Worm (Caenorhabditis elegans) whole organism, L3 larva: ENCODE measurements around the gene lin-56.

ENCODE experiments used
- ZK546.5 ChIP-seq: sonication (generic microtip); optimal IDR thresholded peaks from 2 replicates; lab custom pipeline; 2017; ENCODE audit warnings: missing biosample characterization, missing genetic modification characterization
- ama-1 ChIP-seq: fragments of 150-350 bp; optimal IDR thresholded peaks from 2 replicates; lab custom pipeline; 2018
- ceh-28 ChIP-seq: fragments of 150-350 bp; optimal IDR thresholded peaks from 2 replicates; lab custom pipeline; 2014; ENCODE audit warnings: missing biosample characterization, missing genetic modification reagents, missing genetic modification characterization
- ceh-82 ChIP-seq: fragments of 150-350 bp; optimal IDR thresholded peaks from 2 replicates; lab custom pipeline; 2014; ENCODE audit warnings: missing biosample characterization, missing genetic modification characterization
- egl-27 ChIP-seq: sonication (generic microtip); optimal IDR thresholded peaks from 4 replicates; lab custom pipeline; 2017; ENCODE audit warnings: missing biosample characterization, missing genetic modification reagents, missing genetic modification characterization
- fkh-10 ChIP-seq: sonication (generic microtip); optimal IDR thresholded peaks from 2 replicates; lab custom pipeline; 2017; ENCODE audit warnings: missing biosample characterization, missing genetic modification reagents, missing genetic modification characterization
- lin-39 ChIP-seq: fragments of 150-350 bp; optimal IDR thresholded peaks from 2 replicates; lab custom pipeline; 2018; ENCODE audit warnings: missing biosample characterization, missing genetic modification reagents, missing genetic modification characterization
- mdl-1 ChIP-seq: fragments of 150-350 bp; optimal IDR thresholded peaks from 2 replicates; lab custom pipeline; 2014; ENCODE audit warnings: missing biosample characterization, missing genetic modification characterization
- nhr-28 ChIP-seq: fragments of 150-350 bp; optimal IDR thresholded peaks from 2 replicates; lab custom pipeline; 2014; ENCODE audit warnings: missing biosample characterization, missing genetic modification characterization
- skn-1 ChIP-seq: fragments of 150-350 bp; optimal IDR thresholded peaks from 2 replicates; lab custom pipeline; 2014; ENCODE audit warnings: missing biosample characterization, missing genetic modification characterization
- unc-39 ChIP-seq: sonication (generic microtip); optimal IDR thresholded peaks from 4 replicates; lab custom pipeline; 2017; ENCODE audit warnings: missing biosample characterization, missing genetic modification characterization
- ztf-11 ChIP-seq: fragments of 150-350 bp; optimal IDR thresholded peaks from 2 replicates; lab custom pipeline; 2014; ENCODE audit warnings: missing biosample characterization, missing genetic modification characterization

DNA sequence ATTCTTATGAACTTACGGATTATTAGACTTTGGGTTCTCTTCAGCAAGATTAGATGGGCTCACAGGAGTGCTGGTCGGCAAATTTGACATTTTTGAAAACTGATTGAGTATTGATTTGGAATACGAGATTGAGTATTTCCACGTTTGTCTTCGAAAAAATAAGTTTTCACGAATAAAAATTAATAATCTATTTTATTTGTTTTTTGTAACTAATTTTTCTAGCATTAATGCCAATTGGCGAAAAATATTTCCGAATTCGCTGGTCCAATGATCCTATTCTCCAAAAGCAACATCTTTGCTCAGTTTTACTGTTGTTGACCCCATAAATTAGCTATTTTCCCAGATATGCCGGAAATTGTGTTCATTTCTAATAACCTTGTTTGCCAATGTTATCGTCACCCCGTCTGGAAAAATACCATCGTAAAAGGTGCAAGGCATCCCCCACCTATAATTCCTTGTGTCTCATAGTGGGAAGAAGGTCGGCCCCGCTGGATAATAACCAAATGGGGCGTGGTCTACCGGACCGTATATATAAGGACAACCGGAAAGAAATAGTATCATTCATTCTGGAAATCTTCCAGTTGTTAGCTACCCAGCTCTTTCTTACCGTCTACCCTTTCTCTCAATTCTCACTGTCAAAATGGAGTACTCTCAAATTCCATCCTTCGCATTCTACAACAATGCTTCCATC, 14.6 kb downstream of the lin-56 start, which contains the start of the genes ZK673.6 and sdz-37:
- TF ChIP-seq unc-39 (tag; lab: Kevin White, UChicago) (no peak), ZK546.5 (tag; lab: Kevin White, UChicago) (no peak), skn-1 (tag; lab: Kevin White, UChicago) (no peak), fkh-10 (no peak), ceh-82 (tag; lab: Kevin White, UChicago) (no peak), ama-1 (lab: Kevin White, UChicago) (no peak), ceh-28 (tag; lab: Kevin White, UChicago) (no peak), nhr-28 (tag; lab: Kevin White, UChicago) (no peak), ztf-11 (tag; lab: Kevin White, UChicago) (no peak), egl-27 (no peak), mdl-1 (tag; lab: Kevin White, UChicago) (no peak), lin-39 (tag; lab: Kevin White, UChicago) (no peak)
